Worm (Caenorhabditis elegans): ENCODE results near the gene F14F3.5.

- TF ChIP-seq him-1 (tag; optimal IDR thresholded peaks at IDR 0.05) (no peak), dao-5 (tag; optimal IDR thresholded peaks at IDR 0.05) (no peak)
Observed at ce11 chrX:10545716-10546115, 16.7 kb upstream of the F14F3.5 start, which contains the start of gene F59F5.5.
